Fruit fly (Drosophila melanogaster): ENCODE measurements around the gene CG17294.

Gene CG17294

DNA sequence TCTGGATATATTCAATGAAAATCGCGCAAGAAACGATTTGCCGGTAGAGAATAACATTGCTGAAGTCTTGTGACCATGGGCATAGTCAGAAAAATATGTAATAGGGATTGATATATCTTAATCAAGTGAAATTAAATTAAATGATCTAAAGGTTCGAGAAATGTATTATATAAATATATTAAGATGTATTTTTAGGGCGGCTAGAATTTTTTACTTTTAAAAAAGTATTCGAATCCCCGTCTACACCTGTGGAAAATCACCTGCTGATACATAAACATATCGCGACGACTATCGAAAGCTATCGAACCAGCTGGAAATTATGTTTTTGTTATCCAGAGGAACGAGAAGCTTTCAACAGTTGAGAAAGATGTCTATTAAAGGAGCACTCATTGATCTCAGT lies at the start of gene CG17294, which contains the start of gene CG13390:
Gene CG17294 (plus strand): TSS at position 319 of the 400 bp plus-strand sequence.
Gene CG13390 (minus strand): TSS at position 81 of the 400 bp plus-strand sequence.
- TF ChIP-seq Camta (GFP tag; optimal IDR thresholded peaks at IDR 0.05) (peak; percentile 96), mam (GFP tag; optimal IDR thresholded peaks at IDR 0.05) (peak; percentile 97), CG10565 (GFP tag; optimal IDR thresholded peaks at IDR 0.05) (peak; percentile 93), unc-4 (GFP tag; IDR thresholded peaks at IDR 0.05; ENCODE audit: partially characterized antibody) (peak; percentile 88), cas (GFP tag; IDR thresholded peaks at IDR 0.05) (peak; percentile 99), dan (GFP tag; IDR thresholded peaks at IDR 0.05) (peak; percentile 97), fd64A (GFP tag; optimal IDR thresholded peaks at IDR 0.05) (peak; percentile 98), MBD-R2 (GFP tag; IDR thresholded peaks at IDR 0.05) (peak; percentile 100), cato (GFP tag; optimal IDR thresholded peaks at IDR 0.05; ENCODE audit: borderline replicate concordance) (peak; percentile 98), CG8478 (optimal IDR thresholded peaks at IDR 0.05) (no peak), corto (GFP tag; optimal IDR thresholded peaks at IDR 0.05) (peak; percentile 99), Hsf (GFP tag; optimal IDR thresholded peaks at IDR 0.05) (peak; percentile 98), CG32772 (GFP tag; IDR thresholded peaks at IDR 0.05) (peak; percentile 100), gfzf (GFP tag; optimal IDR thresholded peaks at IDR 0.05) (no peak), tx (GFP tag; optimal IDR thresholded peaks at IDR 0.05) (peak; percentile 89), Ravus (GFP tag; IDR thresholded peaks at IDR 0.05) (peak; percentile 99), schlank (tag; optimal IDR thresholded peaks at IDR 0.05) (peak; percentile 98), CG7745 (tag; optimal IDR thresholded peaks at IDR 0.05) (peak; percentile 89), br (optimal IDR thresholded peaks at IDR 0.05) (no peak), sug (tag; optimal IDR thresholded peaks at IDR 0.05) (peak; percentile 99), insv (GFP tag; optimal IDR thresholded peaks at IDR 0.05) (peak in 1 of 2 experiments; percentile 87), Drgx (GFP tag; IDR thresholded peaks at IDR 0.05) (peak; percentile 100), ttk (GFP tag; IDR thresholded peaks at IDR 0.05) (peak; percentile 99), tll (GFP tag; optimal IDR thresholded peaks at IDR 0.05) (peak in 1 of 2 experiments; percentile 84), CG18599 (GFP tag; optimal IDR thresholded peaks at IDR 0.05) (peak; percentile 100), otp (GFP tag; IDR thresholded peaks at IDR 0.05) (peak; percentile 99), YL-1 (GFP tag; optimal IDR thresholded peaks at IDR 0.05) (peak; percentile 99), Six4 (GFP tag; optimal IDR thresholded peaks at IDR 0.05) (peak; percentile 99), Doc2 (GFP tag; IDR thresholded peaks at IDR 0.05) (peak; percentile 98), CG1529 (GFP tag; optimal IDR thresholded peaks at IDR 0.05) (peak; percentile 99), vvl (GFP tag; IDR thresholded peaks at IDR 0.05) (peak; percentile 100), D19B (GFP tag; optimal IDR thresholded peaks at IDR 0.05) (peak; percentile 97), bcd (GFP tag; optimal IDR thresholded peaks at IDR 0.05) (peak; percentile 99), CG6254 (GFP tag; optimal IDR thresholded peaks at IDR 0.05) (peak; percentile 97), Dll (GFP tag; IDR thresholded peaks at IDR 0.05; ENCODE audit: partially characterized antibody) (peak; percentile 86), phol (tag; optimal IDR thresholded peaks at IDR 0.05) (peak; percentile 99), CG13123 (GFP tag; optimal IDR thresholded peaks at IDR 0.05) (peak; percentile 98), CG9727 (GFP tag; optimal IDR thresholded peaks at IDR 0.05) (peak; percentile 99), CG9876 (GFP tag; optimal IDR thresholded peaks at IDR 0.05) (peak; percentile 55), chif (GFP tag; optimal IDR thresholded peaks at IDR 0.05) (peak; percentile 87 to 95), chm (GFP tag; IDR thresholded peaks at IDR 0.05) (peak; percentile 99), HLH3B (GFP tag; IDR thresholded peaks at IDR 0.05) (peak; percentile 100), CG17612 (GFP tag; IDR thresholded peaks at IDR 0.05) (peak; percentile 99), CG17802 (tag; optimal IDR thresholded peaks at IDR 0.05) (peak; percentile 93), CG8281 (tag; optimal IDR thresholded peaks at IDR 0.05) (peak; percentile 96), CG4360 (GFP tag; IDR thresholded peaks at IDR 0.05) (peak; percentile 90), jing (GFP tag; optimal IDR thresholded peaks at IDR 0.05) (peak; percentile 99), jigr1 (GFP tag; IDR thresholded peaks at IDR 0.05) (peak; percentile 99), CG8089 (GFP tag; optimal IDR thresholded peaks at IDR 0.05) (peak; percentile 81), jumu (GFP tag; optimal IDR thresholded peaks at IDR 0.05) (peak; percentile 91), crp (GFP tag; optimal IDR thresholded peaks at IDR 0.05) (peak; percentile 52 to 85), CG11247 (GFP tag; IDR thresholded peaks at IDR 0.05) (peak; percentile 99)
